Fruit fly (Drosophila melanogaster): ENCODE measurements around the gene sNPF.
A peak's percentile ranks its signal among the peaks of the same experiment; 100 is the strongest.

The sNPF gene

DNA sequence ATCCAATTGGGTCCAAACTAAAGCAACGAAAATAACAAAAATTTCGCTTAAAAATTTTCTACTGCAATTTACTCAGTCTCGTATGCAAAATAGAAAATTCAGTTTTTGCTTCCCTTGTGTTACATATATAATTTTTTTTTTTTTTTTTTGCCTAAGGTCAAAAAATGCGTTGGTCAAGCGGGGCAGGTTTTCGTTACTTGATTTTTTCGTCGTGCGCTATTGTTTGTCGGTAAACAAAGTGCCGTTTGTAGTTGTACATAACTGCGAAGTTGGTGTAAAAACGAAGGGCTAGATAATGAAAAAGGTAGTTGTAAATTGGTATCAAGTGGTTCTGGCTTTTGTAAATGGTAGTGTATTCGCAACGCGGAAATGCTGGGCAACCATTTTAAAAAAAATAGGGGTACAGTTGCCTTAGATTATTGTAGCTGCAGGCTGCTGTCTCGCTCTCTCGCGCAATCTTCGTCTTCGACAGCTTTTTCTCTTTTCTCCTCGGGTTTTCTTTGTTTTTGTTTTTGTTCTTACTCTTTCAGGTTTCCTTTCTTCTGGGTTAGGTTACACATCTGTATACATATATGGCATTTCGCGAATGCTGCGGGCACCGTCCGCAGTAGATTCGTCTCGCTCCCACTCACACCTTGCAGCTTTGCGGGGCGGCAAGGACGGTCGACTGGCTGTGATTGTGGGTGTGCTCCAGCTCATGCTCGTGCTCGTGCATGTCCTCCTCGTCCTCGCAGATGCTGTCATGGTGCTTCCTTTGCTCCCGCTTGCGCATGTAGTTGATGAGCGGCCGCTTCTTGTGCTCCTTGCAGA lies 54.6 kb downstream of the sNPF start (continued):
- TF ChIP-seq odd (GFP tag; optimal IDR thresholded peaks at IDR 0.05) (no peak), Hmr (GFP tag; optimal IDR thresholded peaks at IDR 0.05) (peak; percentile 4), Drgx (GFP tag; IDR thresholded peaks at IDR 0.05) (0 out of 2 replicates have a peak, but pooled peaks have one; percentile 29), lmd (GFP tag; IDR thresholded peaks at IDR 0.05) (0 out of 2 replicates have a peak, but pooled peaks have one; percentile 18), CG12659 (GFP tag; optimal IDR thresholded peaks at IDR 0.05) (no peak), CG11093 (GFP tag; IDR thresholded peaks at IDR 0.05) (0 out of 3 replicates have a peak, but pooled peaks have one; percentile 20), Dbx (GFP tag; IDR thresholded peaks at IDR 0.05) (0 out of 3 replicates have a peak, but pooled peaks have one; percentile 30), CG10959 (GFP tag; IDR thresholded peaks at IDR 0.05) (no peak), CG8924 (tag; optimal IDR thresholded peaks at IDR 0.05) (no peak), CG32767 (GFP tag; IDR thresholded peaks at IDR 0.05) (no peak), PHDP (tag; optimal IDR thresholded peaks at IDR 0.05) (no peak), chinmo (GFP tag; IDR thresholded peaks at IDR 0.05; ENCODE audit: partially characterized antibody) (0 out of 4 replicates have a peak, but pooled peaks have one; percentile 45), CG13624 (GFP tag; optimal IDR thresholded peaks at IDR 0.05) (peak; percentile 0), nerfin-2 (GFP tag; IDR thresholded peaks at IDR 0.05; ENCODE audit: partially characterized antibody) (0 out of 2 replicates have a peak, but pooled peaks have one; percentile 21), CG7786 (GFP tag; optimal IDR thresholded peaks at IDR 0.05) (no peak), CG10321 (GFP tag; IDR thresholded peaks at IDR 0.05) (peak; percentile 75), Meics (GFP tag; optimal IDR thresholded peaks at IDR 0.05) (peak; percentile 95), CG3163 (GFP tag; optimal IDR thresholded peaks at IDR 0.05) (no peak), Nf-YA (GFP tag; IDR thresholded peaks at IDR 0.05) (no peak), eve (GFP tag; optimal IDR thresholded peaks at IDR 0.05) (peak in 1 of 2 experiments; percentile 54), Sox102F (GFP tag; optimal IDR thresholded peaks at IDR 0.05) (peak; percentile 15), Abd-B (GFP tag; optimal IDR thresholded peaks at IDR 0.05) (no peak), CkIIα-i1 (GFP tag; IDR thresholded peaks at IDR 0.05) (no peak), CG4360 (GFP tag; IDR thresholded peaks at IDR 0.05) (no peak), Sry-δ (GFP tag; optimal IDR thresholded peaks at IDR 0.05) (no peak), Deaf1 (tag; optimal IDR thresholded peaks at IDR 0.05) (peak; percentile 16), slbo (GFP tag; IDR thresholded peaks at IDR 0.05) (peak; percentile 37; the same call in 1 of the 2 replicates), Xbp1 (GFP tag; optimal IDR thresholded peaks at IDR 0.05) (peak; percentile 35), CG6854 (GFP tag; optimal IDR thresholded peaks at IDR 0.05) (no peak), CG30403 (GFP tag; optimal IDR thresholded peaks at IDR 0.05) (peak; percentile 1), sens (GFP tag) (peak; percentile 21), amos (GFP tag; IDR thresholded peaks at IDR 0.05; ENCODE audit: partially characterized antibody) (0 out of 2 replicates have a peak, but pooled peaks have one; percentile 5), wdn (GFP tag; IDR thresholded peaks at IDR 0.05) (peak; percentile 47; the same call in 1 of the 2 replicates), CG9609 (GFP tag; optimal IDR thresholded peaks at IDR 0.05) (no peak), esg (GFP tag; conservative IDR thresholded peaks at IDR 0.05) (no peak), CG16813 (GFP tag; IDR thresholded peaks at IDR 0.05; ENCODE audit: partially characterized antibody) (no peak), salm (tag; optimal IDR thresholded peaks at IDR 0.05) (no peak), p53 (GFP tag; optimal IDR thresholded peaks at IDR 0.05) (peak; percentile 49), Med (GFP tag) (peak; percentile 25), sqz (GFP tag; optimal IDR thresholded peaks at IDR 0.05) (peak; percentile 16), HmgD (GFP tag; optimal IDR thresholded peaks at IDR 0.05) (no peak), Eip74EF (GFP tag; optimal IDR thresholded peaks at IDR 0.05) (peak in 1 of 2 experiments; percentile 61), da (GFP tag; optimal IDR thresholded peaks at IDR 0.05) (no peak)

Measured in whole organism, embryonic.